Worm (Caenorhabditis elegans) whole organism, late embryonic: ENCODE results near the gene C38D9.2.

ENCODE experiments used
- C08G9.2 ChIP-seq: sonication (generic microtip); optimal IDR thresholded peaks from 2 replicates; lab custom pipeline; 2016; ENCODE audit warnings: mild to moderate bottlenecking, missing genetic modification characterization, moderate library complexity, missing compliant biosample characterization
- F13H6.1 ChIP-seq: sonication (generic microtip); optimal IDR thresholded peaks from 2 replicates; lab custom pipeline; 2016; ENCODE audit warnings: missing genetic modification characterization, missing compliant biosample characterization
- K09A11.1 ChIP-seq: sonication (generic microtip); optimal IDR thresholded peaks from 2 replicates; lab custom pipeline; 2017; ENCODE audit warnings: antibody characterized with exemption, mild to moderate bottlenecking, missing genetic modification characterization, missing compliant biosample characterization; ENCODE audit not compliant: insufficient read depth
- Y22D7AL.16 ChIP-seq: sonication (generic microtip); optimal IDR thresholded peaks from 2 replicates; lab custom pipeline; 2016; ENCODE audit warnings: missing genetic modification characterization, missing compliant biosample characterization
- ceh-14 ChIP-seq: sonication (generic microtip); optimal IDR thresholded peaks from 2 replicates; lab custom pipeline; 2016; ENCODE audit warnings: missing genotype, missing genetic modification characterization, missing compliant biosample characterization
- ceh-18 ChIP-seq: sonication (generic microtip); optimal IDR thresholded peaks from 2 replicates; lab custom pipeline; 2016; ENCODE audit warnings: missing genetic modification characterization, missing compliant biosample characterization
- ceh-19 ChIP-seq: fragments of 200-800 bp; sonication (Bioruptor generic); optimal IDR thresholded peaks from 2 replicates; lab custom pipeline; 2018; ENCODE audit warnings: mild to moderate bottlenecking, missing genetic modification characterization, missing compliant biosample characterization
- ceh-22 ChIP-seq: sonication (generic microtip); optimal IDR thresholded peaks from 2 replicates; lab custom pipeline; 2017; ENCODE audit warnings: missing biosample characterization, missing genetic modification characterization
- ceh-24 ChIP-seq: sonication (generic microtip); optimal IDR thresholded peaks from 2 replicates; lab custom pipeline; 2016; ENCODE audit warnings: mild to moderate bottlenecking, missing genetic modification characterization, missing compliant biosample characterization
- ceh-30 ChIP-seq: fragments of 150-350 bp; optimal IDR thresholded peaks from 2 replicates; lab custom pipeline; 2014; ENCODE audit warnings: missing biosample characterization, missing genetic modification characterization
- ceh-31 ChIP-seq: sonication (generic microtip); optimal IDR thresholded peaks from 2 replicates; lab custom pipeline; 2016; ENCODE audit warnings: missing genetic modification characterization, missing compliant biosample characterization
- ceh-34 ChIP-seq: sonication (generic microtip); optimal IDR thresholded peaks from 2 replicates; lab custom pipeline; 2016; ENCODE audit warnings: mild to moderate bottlenecking, missing genetic modification characterization, missing compliant biosample characterization
- ceh-45 ChIP-seq: fragments of 200-800 bp; sonication (Bioruptor generic); IDR thresholded peaks from 2 replicates; pipeline ENCODE4 v1.3.6; 2022; ENCODE audit warnings: missing genetic modification reagents, missing genetic modification characterization, missing compliant biosample characterization
- ceh-48 ChIP-seq: sonication (generic microtip); optimal IDR thresholded peaks from 2 replicates; lab custom pipeline; 2016; ENCODE audit warnings: missing genetic modification characterization, inconsistent platforms, missing compliant biosample characterization
- ceh-6 ChIP-seq: fragments of 200-800 bp; sonication (Bioruptor generic); optimal IDR thresholded peaks from 2 replicates; lab custom pipeline; 2018; ENCODE audit warnings: mild to moderate bottlenecking, missing genetic modification characterization, missing compliant biosample characterization
- che-1 ChIP-seq: sonication (generic microtip); optimal IDR thresholded peaks from 2 replicates; lab custom pipeline; 2016; ENCODE audit warnings: mild to moderate bottlenecking, missing genetic modification characterization, missing compliant biosample characterization
- dmd-4 ChIP-seq: sonication (generic microtip); optimal IDR thresholded peaks from 2 replicates; lab custom pipeline; 2016; ENCODE audit warnings: borderline replicate concordance, missing genetic modification characterization, missing compliant biosample characterization
- dve-1 ChIP-seq: sonication (generic microtip); optimal IDR thresholded peaks from 2 replicates; lab custom pipeline; 2017; ENCODE audit warnings: antibody characterized with exemption, mild to moderate bottlenecking, missing genetic modification characterization, missing compliant biosample characterization
- elt-4 ChIP-seq: sonication (generic microtip); optimal IDR thresholded peaks from 2 replicates; lab custom pipeline; 2016; ENCODE audit warnings: missing genetic modification characterization, missing compliant biosample characterization
- gmeb-2 ChIP-seq: sonication (generic microtip); optimal IDR thresholded peaks from 2 replicates; lab custom pipeline; 2016; ENCODE audit warnings: missing genetic modification characterization, inconsistent platforms, missing compliant biosample characterization
- hlh-15 ChIP-seq: sonication (generic microtip); optimal IDR thresholded peaks from 2 replicates; lab custom pipeline; 2016; ENCODE audit warnings: missing genetic modification characterization, missing compliant biosample characterization
- hlh-30 ChIP-seq: sonication (generic microtip); optimal IDR thresholded peaks from 2 replicates; lab custom pipeline; 2017; ENCODE audit warnings: antibody characterized with exemption, missing genetic modification characterization, missing compliant biosample characterization; ENCODE audit not compliant: insufficient read depth
- hlh-6 ChIP-seq: sonication (generic microtip); optimal IDR thresholded peaks from 2 replicates; lab custom pipeline; 2016; ENCODE audit warnings: missing genotype, missing genetic modification characterization, missing compliant biosample characterization
- hlh-8 ChIP-seq: sonication (generic microtip); optimal IDR thresholded peaks from 2 replicates; lab custom pipeline; 2016; ENCODE audit warnings: missing genotype, missing genetic modification characterization, missing compliant biosample characterization
- madf-2 ChIP-seq: sonication (generic microtip); optimal IDR thresholded peaks from 2 replicates; lab custom pipeline; 2017; ENCODE audit warnings: missing genetic modification characterization, missing compliant biosample characterization
- mec-3 ChIP-seq: sonication (generic microtip); optimal IDR thresholded peaks from 2 replicates; lab custom pipeline; 2016; ENCODE audit warnings: borderline replicate concordance, missing genetic modification characterization, missing compliant biosample characterization
- nfya-1 ChIP-seq: sonication (generic microtip); optimal IDR thresholded peaks from 2 replicates; lab custom pipeline; 2017; ENCODE audit warnings: missing genetic modification characterization, mild to moderate bottlenecking, missing compliant biosample characterization, antibody characterized with exemption, moderate library complexity
- npax-4 ChIP-seq: sonication (generic microtip); optimal IDR thresholded peaks from 2 replicates; lab custom pipeline; 2016; ENCODE audit warnings: missing genetic modification characterization, missing compliant biosample characterization
- pat-9 ChIP-seq: fragments of 200-800 bp; sonication (Bioruptor generic); optimal IDR thresholded peaks from 2 replicates; lab custom pipeline; 2018; ENCODE audit warnings: mild to moderate bottlenecking, missing genetic modification characterization, moderate library complexity, missing compliant biosample characterization
- ref-2 ChIP-seq: sonication (generic microtip); optimal IDR thresholded peaks from 2 replicates; lab custom pipeline; 2016; ENCODE audit warnings: missing genetic modification characterization, missing compliant biosample characterization
- rnt-1 ChIP-seq: sonication (generic microtip); optimal IDR thresholded peaks from 2 replicates; lab custom pipeline; 2016; ENCODE audit warnings: missing genetic modification characterization, missing compliant biosample characterization
- sdc-2 ChIP-seq: sonication (generic microtip); optimal IDR thresholded peaks from 2 replicates; lab custom pipeline; 2016; ENCODE audit warnings: missing genotype, missing genetic modification characterization, missing compliant biosample characterization
- sox-2 ChIP-seq: fragments of 200-800 bp; sonication (Bioruptor generic); IDR thresholded peaks from 2 replicates; pipeline ENCODE4 v1.3.6; 2022; ENCODE audit warnings: missing genetic modification reagents, missing genetic modification characterization, missing compliant biosample characterization
- sox-4 ChIP-seq: sonication (generic microtip); optimal IDR thresholded peaks from 2 replicates; lab custom pipeline; 2017; ENCODE audit warnings: mild to moderate bottlenecking, missing genetic modification characterization, inconsistent platforms, missing compliant biosample characterization
- syd-9 ChIP-seq: sonication (generic microtip); optimal IDR thresholded peaks from 2 replicates; lab custom pipeline; 2016; ENCODE audit warnings: mild to moderate bottlenecking, missing genetic modification characterization, moderate library complexity, missing compliant biosample characterization
- tbx-7 ChIP-seq: sonication (generic microtip); optimal IDR thresholded peaks from 2 replicates; lab custom pipeline; 2016; ENCODE audit warnings: missing genotype, missing genetic modification characterization, missing compliant biosample characterization
- ttx-3 ChIP-seq: sonication (generic microtip); optimal IDR thresholded peaks from 2 replicates; lab custom pipeline; 2016; ENCODE audit warnings: missing genetic modification reagents, missing genetic modification characterization, missing compliant biosample characterization
- unc-3 ChIP-seq, 2 experiments: fragments of 200-800 bp in 1 of 2; sonication (Bioruptor generic) in 1 of 2; sonication (generic microtip) in 1 of 2; conservative IDR thresholded peaks in 1 of 2; optimal IDR thresholded peaks in 1 of 2; 2 replicates each; pipeline versions ENCODE4 v1.3.6 to Lab custom; 2016 to 2022; ENCODE audit warnings: missing compliant biosample characterization in 2 of 2, missing genetic modification characterization in 2 of 2, missing genetic modification reagents in 1 of 2
- unc-42 ChIP-seq: sonication (generic microtip); optimal IDR thresholded peaks from 2 replicates; lab custom pipeline; 2016; ENCODE audit warnings: missing genotype, missing genetic modification characterization, missing compliant biosample characterization
- unc-86 ChIP-seq: sonication (generic microtip); optimal IDR thresholded peaks from 2 replicates; lab custom pipeline; 2016; ENCODE audit warnings: missing genetic modification characterization, missing compliant biosample characterization
- zip-5 ChIP-seq: sonication (generic microtip); optimal IDR thresholded peaks from 2 replicates; lab custom pipeline; 2016; ENCODE audit warnings: missing genetic modification characterization, missing compliant biosample characterization
- ztf-16 ChIP-seq: sonication (generic microtip); optimal IDR thresholded peaks from 2 replicates; lab custom pipeline; 2017; ENCODE audit warnings: missing genetic modification characterization, missing compliant biosample characterization

The C38D9.2 gene

DNA sequence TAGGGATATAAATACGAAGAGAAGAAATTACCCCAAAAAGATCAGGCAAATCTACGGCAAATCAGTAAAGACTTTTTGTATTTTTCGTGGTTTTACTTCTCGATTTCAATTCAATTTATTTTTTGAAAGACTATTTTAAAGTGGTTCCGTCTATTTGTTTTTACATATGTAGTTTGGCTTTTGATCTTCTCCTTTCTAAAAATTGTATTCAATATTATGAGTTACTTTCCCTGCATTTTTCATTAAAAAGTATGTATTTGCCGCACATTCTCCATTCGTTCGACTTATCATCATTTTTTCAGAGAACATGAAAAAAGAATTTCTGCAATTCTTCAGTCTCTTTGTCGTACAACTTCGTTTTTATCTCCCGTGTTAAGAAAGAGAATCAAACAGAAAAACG lies at the start of gene C38D9.2:
Gene C38D9.2 (plus strand): TSS at position 301 of the 400 bp plus-strand sequence.
- no peak for TF ChIP-seq nfya-1
- TF ChIP-seq ceh-6: no peak
- no peak for TF ChIP-seq ceh-22 (tag; lab: Kevin White, UChicago)
- no peak for TF ChIP-seq ceh-19 (GFP tag; lab: Kevin White, UChicago)
- no peak for TF ChIP-seq sox-4 (tag; lab: Kevin White, UChicago)

DNA sequence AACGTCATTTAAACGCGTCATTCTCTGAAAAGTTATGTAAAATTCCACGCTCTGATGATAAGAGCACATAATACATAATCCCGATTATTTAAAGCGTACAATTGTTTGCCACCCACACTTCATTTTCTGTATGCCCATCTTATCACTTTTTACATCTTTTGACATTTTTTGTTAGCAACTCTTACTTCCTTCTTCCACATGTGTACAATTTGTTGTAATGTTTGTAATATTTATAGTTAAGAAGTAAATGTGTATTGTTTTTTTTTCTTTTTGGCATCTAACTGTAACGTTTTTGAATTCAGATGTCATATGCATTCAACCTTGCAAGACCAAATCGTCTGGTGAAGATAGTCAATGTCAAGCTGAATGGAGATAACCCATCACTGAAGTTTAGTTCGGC lies 46.2 kb upstream of the C38D9.2 start, which contains the start of gene fbxa-136:
Gene fbxa-136 (plus strand): TSS at position 301 of the 400 bp plus-strand sequence.
- no peak for TF ChIP-seq che-1 (tag; lab: Kevin White, UChicago)
- TF ChIP-seq F13H6.1: no peak
- TF ChIP-seq ceh-24 (tag; lab: Kevin White, UChicago): no peak
- no peak for TF ChIP-seq Y22D7AL.16 (tag; lab: Kevin White, UChicago)
- TF ChIP-seq ceh-30 (tag; lab: Kevin White, UChicago): no peak

DNA sequence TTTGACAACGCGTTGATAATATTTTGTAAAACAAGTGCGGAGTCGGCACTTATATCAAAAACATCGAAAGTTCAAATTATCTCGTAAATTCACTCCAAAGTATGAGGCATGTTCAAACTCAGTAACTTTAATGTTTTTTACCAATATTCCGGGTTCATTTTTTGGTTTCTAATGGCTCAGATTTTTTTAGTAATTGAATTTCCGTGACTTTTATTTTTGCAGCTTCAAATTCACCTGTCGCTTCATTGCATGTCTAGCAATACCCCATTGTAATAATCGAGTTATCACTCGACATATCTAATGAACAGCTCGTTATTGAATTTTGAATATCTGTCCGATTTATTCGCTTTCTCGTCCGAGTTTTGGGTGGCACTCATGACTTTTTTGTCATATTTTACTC lies 39.2 kb upstream of the C38D9.2 start, which contains the start of gene srz-90:
Gene srz-90 (plus strand): TSS at position 301 of the 400 bp plus-strand sequence.
- TF ChIP-seq elt-4 (no peak), ztf-16 (tag; lab: Kevin White, UChicago) (no peak), F13H6.1 (no peak), C08G9.2 (tag; lab: Kevin White, UChicago) (no peak), pat-9 (tag; lab: Kevin White, UChicago) (no peak)

- no peak for TF ChIP-seq madf-2 (tag; lab: Kevin White, UChicago)
- no peak for TF ChIP-seq nfya-1
- no peak for TF ChIP-seq hlh-30
- no peak for TF ChIP-seq rnt-1
- TF ChIP-seq hlh-8: no peak
- no peak for TF ChIP-seq mec-3
These were observed 36.5 kb upstream of the C38D9.2 start, which contains the start of gene C18D4.12 for ce11 chrV:17530486-17530885. TSS of gene C18D4.12 (minus strand) at chrV:17530586.

ce11 chrV:17531410-17531809 lies 35.5 kb upstream of the C38D9.2 start, which contains the start of gene C18D4.4:
TSS of gene C18D4.4 (minus strand) at chrV:17531510.
- no peak for TF ChIP-seq ceh-22 (tag; lab: Kevin White, UChicago)
- TF ChIP-seq npax-4 (tag; lab: Kevin White, UChicago): no peak
- no peak for TF ChIP-seq ttx-3 (tag; lab: Kevin White, UChicago)
- TF ChIP-seq sox-4 (tag; lab: Kevin White, UChicago): no peak
- TF ChIP-seq hlh-6 (tag; lab: Kevin White, UChicago): no peak
- no peak for TF ChIP-seq ceh-45 (GFP tag; lab: Robert Waterston, UW)
- no peak for TF ChIP-seq dve-1 (tag; lab: Kevin White, UChicago)
- no peak for TF ChIP-seq ceh-34
- no peak for TF ChIP-seq ceh-31 (tag; lab: Kevin White, UChicago)
- no peak for TF ChIP-seq hlh-15
- no peak for TF ChIP-seq sdc-2 (tag; lab: Kevin White, UChicago)
- TF ChIP-seq elt-4: no peak
- TF ChIP-seq rnt-1: no peak
- TF ChIP-seq ztf-16 (tag; lab: Kevin White, UChicago): no peak
- no peak for TF ChIP-seq ceh-6
- TF ChIP-seq unc-42 (tag; lab: Kevin White, UChicago): no peak
- TF ChIP-seq ceh-30 (tag; lab: Kevin White, UChicago): no peak
- TF ChIP-seq ceh-18 (tag; lab: Kevin White, UChicago): no peak
- TF ChIP-seq unc-86: no peak
- no peak for TF ChIP-seq sox-2

ce11 chrV:17532686-17533085 lies 34.3 kb upstream of the C38D9.2 start, which contains the start of gene C18D4.3:
TSS of gene C18D4.3 (minus strand) at chrV:17532786.
- TF ChIP-seq dmd-4 (tag; lab: Kevin White, UChicago) (no peak), unc-3 (GFP tag; conservative IDR thresholded peaks at IDR 0.05; lab: Robert Waterston, UW) (no peak), unc-3 (tag; optimal IDR thresholded peaks at IDR 0.05; lab: Kevin White, UChicago) (no peak), K09A11.1 (tag; lab: Kevin White, UChicago) (no peak), pat-9 (tag; lab: Kevin White, UChicago) (no peak), zip-5 (tag; lab: Kevin White, UChicago) (no peak), gmeb-2 (tag; lab: Kevin White, UChicago) (no peak), sox-4 (tag; lab: Kevin White, UChicago) (no peak), ref-2 (tag; lab: Kevin White, UChicago) (no peak), ceh-48 (no peak), sdc-2 (tag; lab: Kevin White, UChicago) (no peak), ceh-14 (no peak), tbx-7 (tag; lab: Kevin White, UChicago) (no peak), ceh-19 (GFP tag; lab: Kevin White, UChicago) (no peak), syd-9 (tag; lab: Kevin White, UChicago) (no peak)
